Worm (Caenorhabditis elegans) whole organism, L4/young adult: ENCODE measurements around the gene F58G1.7.

Experiments
- W03F9.2 ChIP-seq: fragments of 150-350 bp; optimal IDR thresholded peaks from 2 replicates; lab custom pipeline; 2014; ENCODE audit warnings: missing biosample characterization, missing genetic modification characterization
- dao-5 ChIP-seq: sonication (generic microtip); optimal IDR thresholded peaks from 2 replicates; lab custom pipeline; 2016; ENCODE audit warnings: missing genotype, missing genetic modification characterization, moderate library complexity, missing compliant biosample characterization
- him-1 ChIP-seq: sonication (generic microtip); optimal IDR thresholded peaks from 2 replicates; lab custom pipeline; 2016; ENCODE audit warnings: missing genotype, missing genetic modification reagents, missing genetic modification characterization, missing compliant biosample characterization

DNA sequence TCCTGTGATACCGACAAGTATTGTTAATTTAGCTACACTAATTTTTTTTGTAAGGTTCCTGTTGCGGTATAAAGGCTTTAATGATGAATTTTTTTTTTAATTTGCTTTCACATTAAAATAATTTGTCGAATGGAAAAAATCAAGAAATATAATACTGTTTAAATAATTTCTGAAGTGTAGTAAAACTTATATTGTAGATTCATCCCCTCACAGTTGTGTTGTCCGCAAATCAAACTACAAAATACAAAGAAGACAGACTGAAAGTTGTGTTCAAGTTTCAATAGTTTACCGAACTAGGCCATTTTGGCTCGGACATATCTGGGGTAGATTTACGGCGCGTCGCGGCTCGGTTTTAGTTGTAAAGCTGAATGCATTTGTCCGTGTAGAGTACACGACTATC lies 50.7 kb downstream of the F58G1.7 start:
- TF ChIP-seq him-1 (tag; lab: Kevin White, UChicago) (no peak), W03F9.2 (tag; lab: Kevin White, UChicago) (no peak), dao-5 (tag; lab: Kevin White, UChicago) (no peak)
